Worm (Caenorhabditis elegans): ENCODE measurements around the gene srd-12.

srd-12 gene

ce11 chrIV:5582267-5582666 is 47.8 kb downstream of the srd-12 start:
- TF ChIP-seq T22C8.4 (GFP tag; IDR thresholded peaks at IDR 0.05) (no peak), ref-1 (GFP tag; conservative IDR thresholded peaks at IDR 0.05) (no peak), klf-2 (GFP tag; conservative IDR thresholded peaks at IDR 0.05) (no peak), ztf-29 (GFP tag; IDR thresholded peaks at IDR 0.05) (no peak)

ce11 chrIV:5580588-5581308 is 49.3 kb downstream of the srd-12 start:
- no peak for TF ChIP-seq T22C8.4 (GFP tag; IDR thresholded peaks at IDR 0.05)
- TF ChIP-seq ztf-23 (GFP tag; IDR thresholded peaks at IDR 0.05) = no peak
- TF ChIP-seq ref-1 (GFP tag; conservative IDR thresholded peaks at IDR 0.05) = no peak
- no peak for TF ChIP-seq tab-1 (GFP tag; IDR thresholded peaks at IDR 0.05)
- TF ChIP-seq ztf-29 (GFP tag; IDR thresholded peaks at IDR 0.05) = no peak
- no peak for TF ChIP-seq flt-1 (GFP tag; IDR thresholded peaks at IDR 0.05)
- no peak for TF ChIP-seq cog-1 (tag; optimal IDR thresholded peaks at IDR 0.05)

Data from whole organism, midembryonic.